Worm (Caenorhabditis elegans): ENCODE results near the gene nlp-14.

DNA sequence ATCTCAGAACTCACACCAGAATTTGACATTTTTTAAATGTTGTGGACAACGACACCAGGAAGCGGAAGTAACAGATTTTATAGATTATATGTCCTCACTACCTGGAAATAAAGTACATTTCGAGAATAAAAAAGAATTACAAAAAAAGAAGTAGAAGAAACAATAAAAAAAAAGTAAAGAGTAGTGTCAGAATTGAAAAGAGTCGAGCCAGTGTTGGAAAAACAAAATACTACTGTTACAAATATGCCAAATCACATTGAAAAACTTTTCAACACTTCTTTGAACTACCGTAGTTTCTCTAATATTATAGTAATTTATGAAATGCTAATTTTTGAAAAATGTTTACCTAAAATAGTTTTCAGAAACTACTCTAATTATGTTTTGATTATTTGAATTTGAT, 44.5 kb downstream of the nlp-14 start, which contains the start of gene C06E2.1:
- TF ChIP-seq ceh-36 (tag; optimal IDR thresholded peaks at IDR 0.05): no peak
- no peak for TF ChIP-seq hmg-4 (GFP tag; optimal IDR thresholded peaks at IDR 0.05)
- no peak for TF ChIP-seq ama-1 (optimal IDR thresholded peaks at IDR 0.05)
- TF ChIP-seq hnd-1 (tag; optimal IDR thresholded peaks at IDR 0.05): no peak
- no peak for TF ChIP-seq tbx-11 (GFP tag; IDR thresholded peaks at IDR 0.05)
- no peak for TF ChIP-seq ets-7 (tag; optimal IDR thresholded peaks at IDR 0.05)
- no peak for TF ChIP-seq flt-1 (GFP tag; IDR thresholded peaks at IDR 0.05)
- no peak for TF ChIP-seq scrt-1 (GFP tag; IDR thresholded peaks at IDR 0.05)

Data from whole organism, early embryonic.